Worm (Caenorhabditis elegans) whole organism, young adult: Measurements from ENCODE around the gene str-207.
A peak's percentile ranks its signal among the peaks of the same experiment; 100 is the strongest.

Experiments
- B0019.2 ChIP-seq: fragments of 200-800 bp; sonication (Bioruptor generic); conservative IDR thresholded peaks from 2 replicates; pipeline ENCODE4 v1.3.6; 2022; ENCODE audit warnings: missing genetic modification reagents, missing genetic modification characterization, missing compliant biosample characterization
- C06A6.2 ChIP-seq: fragments of 200-800 bp; sonication (Bioruptor generic); conservative IDR thresholded peaks from 2 replicates; pipeline ENCODE4 v1.3.6; 2022; ENCODE audit warnings: missing genetic modification characterization, missing compliant biosample characterization
- F33H1.4 ChIP-seq: fragments of 200-800 bp; sonication (Bioruptor generic); IDR thresholded peaks from 2 replicates; pipeline ENCODE4 v1.3.6; 2022; ENCODE audit warnings: missing genetic modification reagents, missing genetic modification characterization, missing compliant biosample characterization
- F52B5.7 ChIP-seq: sonication (generic microtip); optimal IDR thresholded peaks from 2 replicates; lab custom pipeline; 2016; ENCODE audit warnings: mild to moderate bottlenecking, missing genetic modification characterization, missing compliant biosample characterization
- F57C9.4 ChIP-seq: sonication (generic microtip); optimal IDR thresholded peaks from 2 replicates; lab custom pipeline; 2017; ENCODE audit warnings: mild to moderate bottlenecking, missing genetic modification characterization, missing compliant biosample characterization
- K11D2.4 ChIP-seq: fragments of 200-800 bp; sonication (Bioruptor generic); IDR thresholded peaks from 2 replicates; pipeline ENCODE4 v1.3.6; 2022; ENCODE audit warnings: missing genetic modification reagents, missing genetic modification characterization, missing compliant biosample characterization
- Y53G8AR.9 ChIP-seq: fragments of 200-800 bp; sonication (Bioruptor generic); conservative IDR thresholded peaks from 2 replicates; pipeline ENCODE4 v1.3.6; 2022; ENCODE audit warnings: missing genetic modification reagents, missing genetic modification characterization, missing compliant biosample characterization
- Y67H2A.10 ChIP-seq: fragments of 200-800 bp; sonication (Bioruptor generic); conservative IDR thresholded peaks from 2 replicates; pipeline ENCODE4 v1.3.6; 2022; ENCODE audit warnings: missing genetic modification reagents, missing genetic modification characterization, missing compliant biosample characterization
- Y95B8A.8 ChIP-seq: fragments of 200-800 bp; sonication (Bioruptor generic); IDR thresholded peaks from 2 replicates; pipeline ENCODE4 v1.3.6; 2022; ENCODE audit warnings: missing genetic modification reagents, missing genetic modification characterization, missing compliant biosample characterization
- akir-1 ChIP-seq: fragments of 200-800 bp; sonication (Bioruptor generic); optimal IDR thresholded peaks from 2 replicates; lab custom pipeline; 2018; ENCODE audit warnings: mild to moderate bottlenecking, missing genetic modification characterization, moderate library complexity, missing compliant biosample characterization
- attf-5 ChIP-seq: fragments of 200-800 bp; sonication (Bioruptor generic); optimal IDR thresholded peaks from 2 replicates; lab custom pipeline; 2018; ENCODE audit warnings: mild to moderate bottlenecking, missing genetic modification characterization, missing compliant biosample characterization
- ccch-3 ChIP-seq: fragments of 200-800 bp; sonication (Bioruptor generic); optimal IDR thresholded peaks from 2 replicates; lab custom pipeline; 2018; ENCODE audit warnings: mild to moderate bottlenecking, missing genetic modification characterization, missing compliant biosample characterization
- cebp-1 ChIP-seq, 2 experiments: fragments of 200-800 bp in 1 of 2; sonication (Bioruptor generic) in 1 of 2; sonication (generic microtip) in 1 of 2; IDR thresholded peaks in 1 of 2; optimal IDR thresholded peaks in 1 of 2; 2 replicates each; pipeline versions ENCODE4 v1.3.6 to Lab custom; 2017 to 2022; ENCODE audit warnings: missing compliant biosample characterization in 2 of 2, missing genetic modification characterization in 2 of 2, mild to moderate bottlenecking in 1 of 2, missing genetic modification reagents in 1 of 2, moderate library complexity in 1 of 2
- ceh-91 ChIP-seq: fragments of 200-800 bp; sonication (Bioruptor generic); IDR thresholded peaks from 2 replicates; pipeline ENCODE4 v1.3.6; 2022; ENCODE audit warnings: missing genetic modification reagents, missing genetic modification characterization, missing compliant biosample characterization
- dox-1 ChIP-seq: fragments of 200-800 bp; sonication (Bioruptor generic); IDR thresholded peaks from 2 replicates; pipeline ENCODE4 v1.3.6; 2022; ENCODE audit warnings: missing genetic modification reagents, missing genetic modification characterization, missing compliant biosample characterization
- dpl-1 ChIP-seq: fragments of 150-350 bp; optimal IDR thresholded peaks from 2 replicates; lab custom pipeline; 2014; ENCODE audit warnings: missing biosample characterization, missing genetic modification reagents, missing genetic modification characterization
- efl-1 ChIP-seq: fragments of 150-350 bp; optimal IDR thresholded peaks from 2 replicates; lab custom pipeline; 2014; ENCODE audit warnings: missing biosample characterization, missing genetic modification reagents, missing genetic modification characterization
- egrh-3 ChIP-seq: fragments of 200-800 bp; sonication (Bioruptor generic); IDR thresholded peaks from 2 replicates; pipeline ENCODE4 v1.3.6; 2022; ENCODE audit warnings: missing genetic modification reagents, missing genetic modification characterization, missing compliant biosample characterization
- fkh-3 ChIP-seq: sonication (generic microtip); optimal IDR thresholded peaks from 2 replicates; lab custom pipeline; 2016; ENCODE audit warnings: mild to moderate bottlenecking, missing genetic modification characterization, missing compliant biosample characterization
- him-1 ChIP-seq: sonication (generic microtip); optimal IDR thresholded peaks from 2 replicates; lab custom pipeline; 2016; ENCODE audit warnings: missing genotype, missing genetic modification reagents, missing genetic modification characterization, missing compliant biosample characterization
- hlh-12 ChIP-seq: sonication (generic microtip); optimal IDR thresholded peaks from 2 replicates; lab custom pipeline; 2016; ENCODE audit warnings: missing genetic modification characterization, missing compliant biosample characterization
- hmg-1.2 ChIP-seq: fragments of 200-800 bp; sonication (Bioruptor generic); IDR thresholded peaks from 2 replicates; pipeline ENCODE4 v1.3.6; 2022; ENCODE audit warnings: missing genetic modification reagents, missing genetic modification characterization, missing compliant biosample characterization
- hmg-20 ChIP-seq: fragments of 200-800 bp; sonication (Bioruptor generic); IDR thresholded peaks from 2 replicates; pipeline ENCODE4 v1.3.6; 2022; ENCODE audit warnings: missing genetic modification reagents, missing genetic modification characterization, missing compliant biosample characterization
- hsf-1 ChIP-seq: fragments of 200-800 bp; sonication (Bioruptor generic); IDR thresholded peaks from 2 replicates; pipeline ENCODE4 v1.3.6; 2022; ENCODE audit warnings: missing genetic modification reagents, missing genetic modification characterization, missing compliant biosample characterization
- lin-54 ChIP-seq: fragments of 200-800 bp; sonication (Bioruptor generic); optimal IDR thresholded peaks from 2 replicates; lab custom pipeline; 2018; ENCODE audit warnings: mild to moderate bottlenecking, missing genetic modification characterization, missing compliant biosample characterization
- lsl-1 ChIP-seq: fragments of 200-800 bp; sonication (Bioruptor generic); optimal IDR thresholded peaks from 2 replicates; lab custom pipeline; 2018; ENCODE audit warnings: mild to moderate bottlenecking, missing genetic modification characterization, moderate library complexity, missing compliant biosample characterization
- madf-8 ChIP-seq: fragments of 200-800 bp; sonication (Bioruptor generic); conservative IDR thresholded peaks from 2 replicates; pipeline ENCODE4 v1.3.6; 2022; ENCODE audit warnings: missing genetic modification reagents, missing genetic modification characterization, missing compliant biosample characterization
- nfya-1 ChIP-seq: sonication (generic microtip); optimal IDR thresholded peaks from 2 replicates; lab custom pipeline; 2017; ENCODE audit warnings: antibody characterized with exemption, missing compliant biosample characterization, missing genetic modification characterization, borderline replicate concordance; ENCODE audit not compliant: insufficient read depth
- nhr-80 ChIP-seq: sonication (generic microtip); optimal IDR thresholded peaks from 2 replicates; lab custom pipeline; 2016; ENCODE audit warnings: missing genetic modification characterization, missing compliant biosample characterization
- pbrm-1 ChIP-seq: fragments of 200-800 bp; sonication (Bioruptor generic); IDR thresholded peaks from 2 replicates; pipeline ENCODE4 v1.3.6; 2022; ENCODE audit warnings: missing genetic modification reagents, missing genetic modification characterization, missing compliant biosample characterization
- rpc-1 ChIP-seq, 2 experiments: fragments of 150-350 bp in 1 of 2; sonication (generic microtip) in 1 of 2; optimal IDR thresholded peaks; 2 replicates each; lab custom pipeline; 2014 to 2018; ENCODE audit warnings: missing biosample characterization in 1 of 2, missing genetic modification characterization in 1 of 2, missing genetic modification reagents in 1 of 2, missing genotype in 1 of 2
- sdz-38 ChIP-seq: sonication (generic microtip); optimal IDR thresholded peaks from 2 replicates; lab custom pipeline; 2016; ENCODE audit warnings: missing genotype, missing genetic modification characterization, missing compliant biosample characterization
- snpc-1.1 ChIP-seq: sonication (generic microtip); optimal IDR thresholded peaks from 2 replicates; lab custom pipeline; 2017; ENCODE audit warnings: missing genetic modification characterization, mild to moderate bottlenecking, missing compliant biosample characterization, antibody characterized with exemption, moderate library complexity, missing genotype, missing genetic modification reagents; ENCODE audit not compliant: insufficient read depth
- snpc-3.4 ChIP-seq: sonication (generic microtip); optimal IDR thresholded peaks from 2 replicates; lab custom pipeline; 2017; ENCODE audit warnings: missing genetic modification characterization, mild to moderate bottlenecking, missing compliant biosample characterization, antibody characterized with exemption, moderate library complexity, missing genotype, missing genetic modification reagents
- snpc-4 ChIP-seq, 5 experiments: fragments of 150-350 bp in 1 of 5; sonication (generic microtip) in 4 of 5; optimal IDR thresholded peaks; 2 replicates each; lab custom pipeline; 2014 to 2018; ENCODE audit warnings: missing genetic modification characterization in 5 of 5, missing biosample characterization in 3 of 5, antibody characterized with exemption in 2 of 5, mild to moderate bottlenecking in 2 of 5, missing compliant biosample characterization in 2 of 5, missing genotype in 2 of 5, moderate library complexity in 2 of 5, missing genetic modification reagents in 1 of 5
- somi-1 ChIP-seq: fragments of 200-800 bp; sonication (Bioruptor generic); optimal IDR thresholded peaks from 2 replicates; lab custom pipeline; 2018; ENCODE audit warnings: mild to moderate bottlenecking, missing genetic modification characterization, missing compliant biosample characterization
- tbp1 ChIP-seq: fragments of 200-800 bp; sonication (Bioruptor generic); optimal IDR thresholded peaks from 2 replicates; lab custom pipeline; 2018; ENCODE audit warnings: mild to moderate bottlenecking, missing genetic modification characterization, missing compliant biosample characterization
- tbx-9 ChIP-seq: sonication (generic microtip); optimal IDR thresholded peaks from 2 replicates; lab custom pipeline; 2016; ENCODE audit warnings: borderline replicate concordance, missing genetic modification characterization, inconsistent platforms, missing compliant biosample characterization
- tlf-1 ChIP-seq: fragments of 200-800 bp; sonication (Bioruptor generic); optimal IDR thresholded peaks from 2 replicates; lab custom pipeline; 2018; ENCODE audit warnings: mild to moderate bottlenecking, missing genetic modification characterization, missing compliant biosample characterization
- xnd-1 ChIP-seq: sonication (generic microtip); optimal IDR thresholded peaks from 2 replicates; lab custom pipeline; 2016; ENCODE audit warnings: missing genotype, missing genetic modification reagents, missing genetic modification characterization, missing compliant biosample characterization
- zfh-2 ChIP-seq: fragments of 200-800 bp; sonication (Bioruptor generic); conservative IDR thresholded peaks from 2 replicates; pipeline ENCODE4 v1.3.6; 2022; ENCODE audit warnings: missing genetic modification reagents, missing genetic modification characterization, missing compliant biosample characterization
- ztf-25 ChIP-seq: fragments of 200-800 bp; sonication (Bioruptor generic); IDR thresholded peaks from 2 replicates; pipeline ENCODE4 v1.3.6; 2022; ENCODE audit warnings: missing genetic modification reagents, missing genetic modification characterization, missing compliant biosample characterization

str-207 gene

DNA sequence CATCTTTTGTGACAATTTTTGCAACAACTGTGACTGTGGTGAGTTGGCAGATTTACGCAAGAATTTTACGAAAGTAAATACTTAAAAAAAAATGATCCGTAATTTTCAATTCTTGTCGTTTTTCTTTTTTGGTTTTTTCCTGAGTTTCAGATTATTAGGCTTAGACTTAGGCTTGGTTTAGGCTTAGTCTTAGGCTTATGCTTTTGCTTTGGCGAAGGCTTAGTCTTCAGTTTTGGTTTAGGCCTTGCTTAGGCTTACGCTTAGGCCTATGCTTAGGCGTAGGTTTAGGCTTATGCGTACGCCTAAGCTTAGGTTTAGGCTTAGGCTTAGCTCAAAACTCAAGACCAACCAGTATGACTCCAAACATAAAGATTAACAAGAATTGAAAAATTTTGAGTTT lies 6.1 kb downstream of the str-207 start:
- TF ChIP-seq lsl-1 (GFP tag; lab: Kevin White, UChicago) (no peak), akir-1 (GFP tag; lab: Kevin White, UChicago) (no peak), Y53G8AR.9 (GFP tag; lab: Robert Waterston, UW) (no peak), ztf-25 (no peak), zfh-2 (no peak), F57C9.4 (tag; lab: Kevin White, UChicago) (no peak), K11D2.4 (GFP tag; lab: Robert Waterston, UW) (no peak), hmg-20 (GFP tag; lab: Robert Waterston, UW) (no peak)

DNA sequence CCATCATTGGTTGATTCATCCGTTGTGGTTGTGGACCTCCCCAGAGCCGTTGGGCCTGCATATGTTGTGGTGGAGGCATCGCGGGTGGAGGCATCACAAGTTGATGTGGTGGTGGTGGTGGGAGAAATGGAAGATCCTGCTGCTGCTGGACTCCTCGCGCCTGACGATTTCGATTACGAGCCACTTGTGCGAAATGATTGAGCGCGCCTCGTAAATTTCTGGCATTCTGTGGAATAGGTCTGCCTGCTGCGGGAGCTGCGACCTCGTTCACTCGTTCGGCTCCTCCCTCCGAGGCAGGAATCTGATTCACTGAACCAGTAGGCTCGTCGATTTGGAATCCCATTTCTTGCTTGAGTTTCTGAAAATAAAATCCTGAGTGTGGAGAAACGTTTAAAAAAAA lies 9.2 kb downstream of the str-207 start:
- TF ChIP-seq F52B5.7 (no peak), Y53G8AR.9 (GFP tag; lab: Robert Waterston, UW) (peak; percentile 25; the same call in 1 of the 2 replicates), C06A6.2 (no peak), snpc-1.1 (tag; lab: Kevin White, UChicago) (no peak), rpc-1 (optimal IDR thresholded peaks at IDR 0.05; lab: Kevin White, UChicago) (no peak), rpc-1 (tag; optimal IDR thresholded peaks at IDR 0.05; lab: Kevin White, UChicago) (no peak), hlh-12 (tag; lab: Kevin White, UChicago) (no peak), tlf-1 (GFP tag; lab: Kevin White, UChicago) (no peak), attf-5 (no peak), ceh-91 (GFP tag; lab: Robert Waterston, UW) (no peak), lin-54 (GFP tag; lab: Kevin White, UChicago) (no peak), egrh-3 (GFP tag; lab: Robert Waterston, UW) (peak; percentile 5; the same call in 1 of the 2 replicates), zfh-2 (peak; percentile 65), cebp-1 (GFP tag; IDR thresholded peaks at IDR 0.05; lab: Robert Waterston, UW) (no peak), cebp-1 (tag; optimal IDR thresholded peaks at IDR 0.05; lab: Kevin White, UChicago) (no peak), snpc-3.4 (tag; lab: Kevin White, UChicago) (no peak), hsf-1 (no peak), tbx-9 (tag; lab: Kevin White, UChicago) (no peak), dox-1 (GFP tag; lab: Robert Waterston, UW) (0 out of 2 replicates have a peak, but pooled peaks have one; percentile 16), ccch-3 (GFP tag; lab: Kevin White, UChicago) (no peak)

DNA sequence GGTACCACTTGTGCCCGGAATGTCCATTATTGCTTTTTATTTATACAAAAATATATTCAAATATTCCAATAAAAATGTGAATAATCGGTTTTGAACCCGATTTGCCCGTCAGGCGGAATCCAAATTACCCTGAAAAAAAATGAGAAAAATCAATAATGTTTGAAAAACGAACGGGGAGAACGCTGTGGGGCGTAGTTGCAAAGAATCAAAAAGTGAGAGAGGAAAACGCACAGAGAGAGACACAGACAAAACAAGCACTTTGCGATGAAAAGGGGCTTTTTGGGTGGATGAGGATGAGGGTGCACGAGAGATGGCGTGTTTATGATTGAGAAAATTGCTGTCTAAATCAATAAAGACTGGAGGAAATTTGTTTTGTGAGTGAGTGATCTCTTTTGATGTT lies 11.4 kb downstream of the str-207 start, which contains the start of gene tam-1:
tam-1 (minus strand) TSS at position 135 of the 400 bp plus-strand sequence.
- TF ChIP-seq nfya-1 (tag; lab: Kevin White, UChicago), result no peak
- TF ChIP-seq B0019.2 (GFP tag; lab: Robert Waterston, UW), result no peak
- no peak for TF ChIP-seq somi-1 (GFP tag; lab: Kevin White, UChicago)
- TF ChIP-seq dpl-1, result no peak
- no peak for TF ChIP-seq nhr-80
- TF ChIP-seq sdz-38 (tag; lab: Kevin White, UChicago), result no peak
- no peak for TF ChIP-seq Y53G8AR.9 (GFP tag; lab: Robert Waterston, UW)
- TF ChIP-seq cebp-1 (GFP tag; IDR thresholded peaks at IDR 0.05; lab: Robert Waterston, UW), result no peak
- TF ChIP-seq cebp-1 (tag; optimal IDR thresholded peaks at IDR 0.05; lab: Kevin White, UChicago), result peak; percentile 39
- TF ChIP-seq hmg-1.2 (GFP tag; lab: Robert Waterston, UW), result peak; percentile 20; the same call in 1 of the 2 replicates

DNA sequence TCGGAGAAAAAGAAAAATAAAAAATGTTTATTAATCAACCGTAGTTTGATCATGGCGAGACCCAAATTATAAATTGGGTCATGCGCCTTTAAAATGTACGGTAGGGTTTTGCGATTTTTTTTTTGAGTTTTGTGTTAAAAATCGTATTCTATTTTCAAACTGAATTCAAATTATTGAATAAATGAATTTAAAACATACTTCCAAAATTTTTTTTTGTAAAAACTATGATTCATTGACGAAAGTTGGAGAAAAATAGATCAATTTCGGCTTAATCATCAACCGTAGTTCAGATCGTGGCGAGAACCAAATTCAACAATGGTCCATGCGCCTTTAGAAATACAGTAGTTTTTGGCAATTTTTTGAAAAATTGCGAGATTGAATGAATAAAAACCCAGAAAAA lies 12.1 kb downstream of the str-207 start:
- TF ChIP-seq snpc-4 (GFP tag; optimal IDR thresholded peaks at IDR 0.05; lab: Kevin White, UChicago) (no peak), snpc-4 (tag; optimal IDR thresholded peaks at IDR 0.05; lab: Kevin White, UChicago) (peak in 1 of 4 experiments; percentile 39), F33H1.4 (peak; percentile 93), lsl-1 (GFP tag; lab: Kevin White, UChicago) (peak; percentile 99), hlh-12 (tag; lab: Kevin White, UChicago) (no peak), pbrm-1 (no peak), efl-1 (GFP tag; lab: Kevin White, UChicago) (peak; percentile 52), Y67H2A.10 (no peak), tbp1 (GFP tag; lab: Kevin White, UChicago) (no peak), xnd-1 (peak; percentile 98), madf-8 (GFP tag; lab: Robert Waterston, UW) (peak; percentile 79), Y95B8A.8 (no peak), him-1 (tag; lab: Kevin White, UChicago) (peak; percentile 73), fkh-3 (tag; lab: Kevin White, UChicago) (no peak)
